Fruit fly (Drosophila melanogaster) S2 (cell line): ENCODE measurements around the gene Pcd.

Experiments used
- CG8478 ChIP-seq: fragments of >200 bp; optimal IDR thresholded peaks from 2 replicates; lab custom pipeline; 2018
- CTCF ChIP-seq, 2 experiments: fragments of >200 bp; optimal IDR thresholded peaks; 2 replicates each; lab custom pipeline; 2018

dm6 chr3R:29771645-29772089 lies 48.7 kb downstream of the Pcd start:
- peak; percentile 22 for TF ChIP-seq CG8478 (lab: Kevin White, UChicago)
- TF ChIP-seq CTCF (optimal IDR thresholded peaks at IDR 0.05; lab: Kevin White, UChicago): no peak
